Worm (Caenorhabditis elegans): Measurements from ENCODE around the gene kel-3.

The kel-3 gene

DNA sequence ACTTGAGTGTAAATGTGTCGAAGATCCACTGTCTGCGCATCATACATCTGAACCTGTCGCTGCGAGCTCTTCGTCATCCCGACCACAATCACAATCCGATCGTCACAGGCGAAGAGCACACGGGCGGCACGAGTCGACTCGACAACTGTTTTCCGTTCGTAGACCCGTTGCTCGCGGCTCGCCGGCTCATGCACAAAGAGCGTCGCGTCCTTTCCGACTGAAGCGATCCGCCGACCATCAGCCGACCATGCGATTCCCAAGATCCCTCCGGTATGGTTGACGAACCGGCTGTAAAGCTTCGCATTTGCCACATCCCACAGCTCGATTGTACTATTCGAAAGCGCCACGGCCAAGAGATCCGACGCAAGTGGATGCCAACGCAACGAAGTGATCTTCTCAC lies 53.8 kb downstream of the kel-3 start:
- TF ChIP-seq C38D4.7 (GFP tag; optimal IDR thresholded peaks at IDR 0.05) (no peak), hlh-8 (tag; optimal IDR thresholded peaks at IDR 0.05) (no peak), hlh-30 (tag; optimal IDR thresholded peaks at IDR 0.05; ENCODE audit: insufficient read depth) (no peak), ceh-18 (tag; optimal IDR thresholded peaks at IDR 0.05) (no peak), mec-3 (tag; optimal IDR thresholded peaks at IDR 0.05; ENCODE audit: borderline replicate concordance) (no peak)

All from whole organism, late embryonic.